Fruit fly (Drosophila melanogaster) whole organism, embryonic: ENCODE measurements around the gene Ccdc58.

Source experiments
- BEAF-32 ChIP-seq: fragments of 200-800 bp; sonication (Bioruptor generic); optimal IDR thresholded peaks from 3 replicates; lab custom pipeline; 2017; ENCODE audit warnings: missing biosample characterization, missing genetic modification characterization, mild to moderate bottlenecking, moderate library complexity, missing genetic modification reagents
- Bgb ChIP-seq: fragments of 200-800 bp; sonication (Bioruptor generic); IDR thresholded peaks from 2 replicates; pipeline ENCODE4 v1.3.6; 2022; ENCODE audit warnings: missing biosample characterization, missing genetic modification characterization; ENCODE audit not compliant: partially characterized antibody
- CG13775 ChIP-seq: fragments of 200-800 bp; sonication (Bioruptor generic); optimal IDR thresholded peaks from 3 replicates; lab custom pipeline; 2017; ENCODE audit warnings: missing biosample characterization, mild to moderate bottlenecking, missing genetic modification characterization
- CG15514 ChIP-seq: fragments of 200-800 bp; sonication (Bioruptor generic); optimal IDR thresholded peaks from 3 replicates; lab custom pipeline; 2017; ENCODE audit warnings: missing biosample characterization, missing genetic modification characterization, mild to moderate bottlenecking, moderate library complexity, missing genetic modification reagents
- CG1603 ChIP-seq: fragments of 200-800 bp; sonication (Bioruptor generic); optimal IDR thresholded peaks from 2 replicates; lab custom pipeline; 2019; ENCODE audit warnings: missing biosample characterization, mild to moderate bottlenecking, missing genetic modification characterization, moderate library complexity
- CG18262 ChIP-seq: fragments of 200-800 bp; optimal IDR thresholded peaks from 3 replicates; lab custom pipeline; 2019; ENCODE audit warnings: missing biosample characterization, mild to moderate bottlenecking, missing genetic modification characterization, moderate library complexity
- CG2202 ChIP-seq: fragments of 200-800 bp; sonication (Bioruptor generic); optimal IDR thresholded peaks from 2 replicates; lab custom pipeline; 2018; ENCODE audit warnings: missing biosample characterization, mild to moderate bottlenecking, missing genetic modification characterization
- CG31388 ChIP-seq: fragments of 200-800 bp; sonication (Bioruptor generic); optimal IDR thresholded peaks from 2 replicates; lab custom pipeline; 2016; ENCODE audit warnings: missing biosample characterization, missing genetic modification characterization
- CG3163 ChIP-seq: fragments of 200-800 bp; sonication (Bioruptor generic); optimal IDR thresholded peaks from 3 replicates; lab custom pipeline; 2016; ENCODE audit warnings: missing biosample characterization, missing genetic modification characterization
- CG3407 ChIP-seq: fragments of 200-800 bp; sonication (Bioruptor generic); optimal IDR thresholded peaks from 2 replicates; lab custom pipeline; 2018; ENCODE audit warnings: missing biosample characterization, mild to moderate bottlenecking, missing genetic modification characterization
- CG34422 ChIP-seq: fragments of 200-800 bp; sonication (Bioruptor generic); IDR thresholded peaks from 3 replicates; pipeline ENCODE4 v1.3.6; 2022; ENCODE audit warnings: missing biosample characterization, missing genetic modification characterization
- CG3995 ChIP-seq: fragments of 200-800 bp; sonication (Bioruptor generic); optimal IDR thresholded peaks from 3 replicates; lab custom pipeline; 2016; ENCODE audit warnings: missing biosample characterization, missing genetic modification characterization
- CG6689 ChIP-seq: fragments of 200-800 bp; sonication (Bioruptor generic); IDR thresholded peaks from 2 replicates; pipeline ENCODE4 v1.3.6; 2022; ENCODE audit warnings: missing biosample characterization, missing genetic modification characterization
- CG7357 ChIP-seq: fragments of 200-800 bp; sonication (Bioruptor generic); IDR thresholded peaks from 3 replicates; pipeline ENCODE4 v1.3.6; 2022; ENCODE audit warnings: missing biosample characterization, missing genetic modification characterization
- CG7745 ChIP-seq: fragments of 200-800 bp; sonication (Bioruptor generic); optimal IDR thresholded peaks from 2 replicates; lab custom pipeline; 2018; ENCODE audit warnings: missing biosample characterization, mild to moderate bottlenecking, missing genetic modification characterization, moderate library complexity
- CG7839 ChIP-seq: fragments of 200-800 bp; sonication (Bioruptor generic); optimal IDR thresholded peaks from 3 replicates; lab custom pipeline; 2018; ENCODE audit warnings: missing biosample characterization, mild to moderate bottlenecking, missing genetic modification characterization, moderate library complexity
- CG7987 ChIP-seq: fragments of 200-800 bp; sonication (Bioruptor generic); optimal IDR thresholded peaks from 2 replicates; lab custom pipeline; 2018; ENCODE audit warnings: missing biosample characterization, mild to moderate bottlenecking, missing genetic modification characterization, moderate library complexity
- CG9437 ChIP-seq: fragments of 200-800 bp; sonication (Bioruptor generic); optimal IDR thresholded peaks from 2 replicates; lab custom pipeline; 2018; ENCODE audit warnings: missing biosample characterization, mild to moderate bottlenecking, missing genetic modification characterization
- CkIIα-i1 ChIP-seq: fragments of 200-800 bp; sonication (Bioruptor generic); IDR thresholded peaks from 2 replicates; pipeline ENCODE4 v1.3.6; 2022; ENCODE audit warnings: missing biosample characterization, missing genetic modification characterization
- Dbx ChIP-seq: fragments of 200-800 bp; sonication (Bioruptor generic); IDR thresholded peaks from 3 replicates; pipeline ENCODE4 v1.3.6; 2022; ENCODE audit warnings: missing biosample characterization, missing genetic modification characterization
- Dek ChIP-seq: fragments of 200-800 bp; sonication (Bioruptor generic); optimal IDR thresholded peaks from 3 replicates; lab custom pipeline; 2019; ENCODE audit warnings: missing biosample characterization, mild to moderate bottlenecking, missing genetic modification characterization, moderate library complexity
- Fer1 ChIP-seq: fragments of 200-800 bp; sonication (Bioruptor generic); optimal IDR thresholded peaks from 2 replicates; lab custom pipeline; 2017; ENCODE audit warnings: missing biosample characterization, mild to moderate bottlenecking, missing genetic modification characterization
- Hr3 ChIP-seq: fragments of 200-800 bp; sonication (Bioruptor generic); optimal IDR thresholded peaks from 3 replicates; lab custom pipeline; 2016; ENCODE audit warnings: missing biosample characterization, missing genetic modification characterization
- Hr39 ChIP-seq: fragments of >200 bp; optimal IDR thresholded peaks from 2 replicates; lab custom pipeline; 2017
- MTF-1 ChIP-seq: fragments of 200-800 bp; sonication (Bioruptor generic); optimal IDR thresholded peaks from 2 replicates; lab custom pipeline; 2018; ENCODE audit warnings: missing biosample characterization, mild to moderate bottlenecking, missing genetic modification characterization, borderline replicate concordance
- NC2β ChIP-seq: fragments of 200-800 bp; sonication (Bioruptor generic); optimal IDR thresholded peaks from 2 replicates; lab custom pipeline; 2016; ENCODE audit warnings: missing biosample characterization, missing genetic modification characterization
- NfI ChIP-seq: fragments of 200-800 bp; sonication (Bioruptor generic); optimal IDR thresholded peaks from 3 replicates; lab custom pipeline; 2018; ENCODE audit warnings: missing biosample characterization, mild to moderate bottlenecking, missing genetic modification characterization, moderate library complexity
- Trl ChIP-seq, 3 experiments: fragments of >200 bp in 2 of 3; fragments of 200-800 bp in 1 of 3; sonication (Bioruptor generic) in 1 of 3; optimal IDR thresholded peaks; 2 replicates in 1 of 3; 3 replicates in 2 of 3; lab custom pipeline; 2016 to 2017; ENCODE audit warnings: missing biosample characterization in 1 of 3, missing genetic modification characterization in 1 of 3
- al ChIP-seq: fragments of 200-800 bp; sonication (Bioruptor generic); IDR thresholded peaks from 2 replicates; pipeline ENCODE4 v1.3.6; 2022; ENCODE audit warnings: missing biosample characterization, missing genetic modification characterization
- ara ChIP-seq: fragments of 200-800 bp; sonication (Bioruptor generic); IDR thresholded peaks from 2 replicates; pipeline ENCODE4 v1.3.6; 2022; ENCODE audit warnings: missing biosample characterization, missing genetic modification characterization
- ase ChIP-seq: fragments of 200-800 bp; sonication (Bioruptor generic); IDR thresholded peaks from 3 replicates; pipeline ENCODE4 v1.3.6; 2022; ENCODE audit warnings: missing biosample characterization, missing genetic modification characterization
- cas ChIP-seq: fragments of 200-800 bp; sonication (Bioruptor generic); IDR thresholded peaks from 2 replicates; pipeline ENCODE4 v1.3.6; 2022; ENCODE audit warnings: missing biosample characterization, missing genetic modification characterization
- corto ChIP-seq: fragments of 200-800 bp; sonication (Bioruptor generic); optimal IDR thresholded peaks from 2 replicates; lab custom pipeline; 2016; ENCODE audit warnings: missing biosample characterization, mild to moderate bottlenecking, missing genetic modification characterization, moderate library complexity
- crol ChIP-seq: fragments of 200-800 bp; sonication (Bioruptor generic); IDR thresholded peaks from 2 replicates; pipeline ENCODE4 v1.3.6; 2022; ENCODE audit warnings: missing biosample characterization, missing genetic modification characterization
- dan ChIP-seq: fragments of 200-800 bp; sonication (Bioruptor generic); IDR thresholded peaks from 2 replicates; pipeline ENCODE4 v1.3.6; 2022; ENCODE audit warnings: missing biosample characterization, missing genetic modification characterization
- ewg ChIP-seq: fragments of 200-800 bp; sonication (Bioruptor generic); optimal IDR thresholded peaks from 3 replicates; lab custom pipeline; 2017; ENCODE audit warnings: mild to moderate bottlenecking, missing biosample characterization, missing genetic modification reagents, missing genetic modification characterization
- fu2 ChIP-seq: fragments of 200-800 bp; sonication (Bioruptor generic); optimal IDR thresholded peaks from 2 replicates; lab custom pipeline; 2016; ENCODE audit warnings: missing biosample characterization, missing genetic modification characterization
- grau ChIP-seq: fragments of 200-800 bp; optimal IDR thresholded peaks from 3 replicates; lab custom pipeline; 2019; ENCODE audit warnings: missing biosample characterization, mild to moderate bottlenecking, missing genetic modification characterization, moderate library complexity
- gsb ChIP-seq: fragments of 200-800 bp; sonication (Bioruptor generic); IDR thresholded peaks from 2 replicates; pipeline ENCODE4 v1.3.6; 2022; ENCODE audit warnings: missing biosample characterization, missing genetic modification characterization
- gt ChIP-seq: fragments of 200-800 bp; sonication (Bioruptor generic); IDR thresholded peaks from 2 replicates; pipeline ENCODE4 v1.3.6; 2022; ENCODE audit warnings: missing biosample characterization, missing genetic modification characterization
- jumu ChIP-seq: fragments of 200-800 bp; sonication (Bioruptor generic); optimal IDR thresholded peaks from 3 replicates; lab custom pipeline; 2016; ENCODE audit warnings: missing biosample characterization, missing genetic modification characterization
- lab ChIP-seq: fragments of 200-800 bp; sonication (Bioruptor generic); optimal IDR thresholded peaks from 3 replicates; lab custom pipeline; 2017; ENCODE audit warnings: missing biosample characterization, missing genetic modification characterization, mild to moderate bottlenecking, moderate library complexity, missing genetic modification reagents
- lbe ChIP-seq: fragments of 200-800 bp; sonication (Bioruptor generic); optimal IDR thresholded peaks from 2 replicates; lab custom pipeline; 2016; ENCODE audit warnings: missing biosample characterization, mild to moderate bottlenecking, missing genetic modification characterization
- luna ChIP-seq: fragments of 200-800 bp; sonication (Bioruptor generic); optimal IDR thresholded peaks from 2 replicates; lab custom pipeline; 2016; ENCODE audit warnings: missing biosample characterization, missing genetic modification characterization
- odd ChIP-seq: fragments of 200-800 bp; sonication (Bioruptor generic); optimal IDR thresholded peaks from 2 replicates; lab custom pipeline; 2017; ENCODE audit warnings: missing biosample characterization, mild to moderate bottlenecking, missing genetic modification characterization
- pros ChIP-seq: fragments of 200-800 bp; sonication (Bioruptor generic); optimal IDR thresholded peaks from 3 replicates; lab custom pipeline; 2019; ENCODE audit warnings: missing biosample characterization, mild to moderate bottlenecking, missing genetic modification characterization, moderate library complexity
- schlank ChIP-seq: fragments of 200-800 bp; sonication (Bioruptor generic); optimal IDR thresholded peaks from 2 replicates; lab custom pipeline; 2018; ENCODE audit warnings: missing biosample characterization, mild to moderate bottlenecking, missing genetic modification characterization
- shn ChIP-seq: fragments of 200-800 bp; sonication (Bioruptor generic); optimal IDR thresholded peaks from 3 replicates; lab custom pipeline; 2016; ENCODE audit warnings: missing biosample characterization, missing genetic modification characterization
- vvl ChIP-seq: fragments of 200-800 bp; sonication (Bioruptor generic); IDR thresholded peaks from 2 replicates; pipeline ENCODE4 v1.3.6; 2022; ENCODE audit warnings: missing biosample characterization, missing genetic modification characterization

Gene Ccdc58

DNA sequence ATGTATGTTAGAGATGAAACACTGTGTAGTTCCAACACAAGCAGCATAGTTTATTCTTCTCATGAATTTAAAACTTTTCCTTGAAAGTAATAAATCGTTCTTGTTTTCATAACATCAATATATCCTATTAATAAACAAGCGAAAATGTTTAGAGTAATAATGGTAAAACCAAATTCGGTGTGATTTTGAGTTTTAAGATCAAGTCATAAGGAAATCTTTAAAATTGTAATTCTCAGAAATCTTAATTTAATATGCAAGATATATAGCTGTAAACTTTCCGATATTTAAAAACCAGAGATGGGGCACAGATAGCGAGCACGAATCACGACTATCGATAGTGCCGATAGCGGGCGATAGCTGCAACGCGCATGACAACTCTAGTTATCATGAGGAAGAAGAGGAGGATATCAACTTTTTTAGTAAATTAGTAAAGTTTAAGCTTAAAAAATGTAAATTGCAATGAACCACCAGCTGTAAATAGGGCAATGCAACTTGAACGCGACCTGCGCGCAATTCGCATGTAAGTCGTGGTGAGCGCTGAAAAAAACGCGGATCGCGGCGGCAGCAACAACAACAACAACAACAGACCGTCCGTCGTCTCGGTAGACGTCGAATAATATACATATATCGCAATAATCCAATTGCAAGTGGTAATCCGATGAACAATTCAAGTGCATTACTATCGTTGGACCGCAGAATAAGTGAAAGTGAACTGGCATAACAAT, 13.0 kb downstream of the Ccdc58 start, which contains the start of the genes Fibp and Deaf1 (continued):
- peak; percentile 66 for TF ChIP-seq CG9437 (GFP tag; lab: Kevin White, UChicago)
- peak; percentile 81 for TF ChIP-seq CG18262 (tag; lab: Kevin White, UChicago)
- peak; percentile 49 for TF ChIP-seq CG31388 (GFP tag; lab: Kevin White, UChicago)
- TF ChIP-seq corto, result no peak
- TF ChIP-seq CG3407 (GFP tag; lab: Kevin White, UChicago), result peak; percentile 44
- TF ChIP-seq Fer1 (GFP tag; lab: Kevin White, UChicago), result peak; percentile 24
- TF ChIP-seq pros (GFP tag; lab: Kevin White, UChicago), result no peak
- no peak for TF ChIP-seq dan (GFP tag; lab: Robert Waterston, UW)
- TF ChIP-seq Bgb (GFP tag; lab: Robert Waterston, UW), result peak; percentile 99
- peak; percentile 87 for TF ChIP-seq Dbx
- TF ChIP-seq CG15514 (GFP tag; lab: Kevin White, UChicago), result peak; percentile 96
- peak; percentile 34; the same call in 1 of the 3 replicates for TF ChIP-seq CG7357 (GFP tag; lab: Robert Waterston, UW)
- peak; percentile 65; the same call in 2 of the 3 replicates for TF ChIP-seq CG34422 (GFP tag; lab: Robert Waterston, UW)
- TF ChIP-seq CG3163 (GFP tag; lab: Kevin White, UChicago), result peak; percentile 56
- peak; percentile 58 for TF ChIP-seq NC2β (GFP tag; lab: Kevin White, UChicago)
- TF ChIP-seq lbe (GFP tag; lab: Kevin White, UChicago), result peak; percentile 29
- TF ChIP-seq CG7839 (tag; lab: Kevin White, UChicago), result peak; percentile 74
- TF ChIP-seq odd (GFP tag; lab: Kevin White, UChicago), result no peak
- peak; percentile 88 for TF ChIP-seq fu2 (GFP tag; lab: Kevin White, UChicago)
- TF ChIP-seq BEAF-32 (GFP tag; lab: Kevin White, UChicago), result peak; percentile 100
- TF ChIP-seq CkIIα-i1 (GFP tag; lab: Robert Waterston, UW), result no peak
- TF ChIP-seq shn (GFP tag; lab: Kevin White, UChicago), result peak; percentile 86
- TF ChIP-seq Trl (optimal IDR thresholded peaks at IDR 0.05; lab: Kevin White, UChicago), result no peak
- TF ChIP-seq Trl (GFP tag; optimal IDR thresholded peaks at IDR 0.05; lab: Kevin White, UChicago), result peak; percentile 79
- TF ChIP-seq Dek (tag; lab: Kevin White, UChicago), result peak; percentile 70
- TF ChIP-seq lab, result peak; percentile 64
- TF ChIP-seq grau (tag; lab: Kevin White, UChicago), result peak; percentile 79
- TF ChIP-seq NfI (GFP tag; lab: Kevin White, UChicago), result peak; percentile 70
- TF ChIP-seq gsb (GFP tag; lab: Robert Waterston, UW), result no peak
- TF ChIP-seq CG3995, result peak; percentile 50
- no peak for TF ChIP-seq CG2202 (tag; lab: Kevin White, UChicago)
- no peak for TF ChIP-seq Hr39 (lab: Kevin White, UChicago)
- TF ChIP-seq jumu (GFP tag; lab: Kevin White, UChicago), result peak; percentile 80
- peak; percentile 86 for TF ChIP-seq Hr3 (GFP tag; lab: Kevin White, UChicago)
- peak; percentile 8 for TF ChIP-seq CG7987 (GFP tag; lab: Kevin White, UChicago)
- no peak for TF ChIP-seq schlank (tag; lab: Kevin White, UChicago)
- TF ChIP-seq CG7745, result no peak
- TF ChIP-seq gt (GFP tag; lab: Robert Waterston, UW), result no peak
- TF ChIP-seq CG13775 (GFP tag; lab: Kevin White, UChicago), result peak; percentile 85
- peak; percentile 32; the same call in 1 of the 2 replicates for TF ChIP-seq cas (GFP tag; lab: Robert Waterston, UW)
- TF ChIP-seq CG6689 (GFP tag; lab: Robert Waterston, UW), result peak; percentile 55
- peak; percentile 50; the same call in 1 of the 3 replicates for TF ChIP-seq ase (GFP tag; lab: Robert Waterston, UW)
- TF ChIP-seq MTF-1 (GFP tag; lab: Kevin White, UChicago), result no peak
- peak; percentile 25 for TF ChIP-seq luna (GFP tag; lab: Kevin White, UChicago)
- TF ChIP-seq ewg (GFP tag; lab: Kevin White, UChicago), result peak; percentile 99
- TF ChIP-seq vvl (GFP tag; lab: Robert Waterston, UW), result peak; percentile 57; the same call in 1 of the 2 replicates
- TF ChIP-seq ara (GFP tag; lab: Robert Waterston, UW), result no peak
- peak; percentile 71 for TF ChIP-seq al (GFP tag; lab: Robert Waterston, UW)
- TF ChIP-seq CG1603 (tag; lab: Kevin White, UChicago), result peak; percentile 43
- no peak for TF ChIP-seq crol (GFP tag; lab: Robert Waterston, UW)
